Worm (Caenorhabditis elegans) whole organism, young adult: ENCODE measurements around the gene B0212.3.

Experiments used
- B0019.2 ChIP-seq: fragments of 200-800 bp; sonication (Bioruptor generic); conservative IDR thresholded peaks from 2 replicates; pipeline ENCODE4 v1.3.6; 2022; ENCODE audit warnings: missing genetic modification reagents, missing genetic modification characterization, missing compliant biosample characterization
- B0035.1 ChIP-seq: sonication (generic microtip); optimal IDR thresholded peaks from 2 replicates; lab custom pipeline; 2016; ENCODE audit warnings: missing genetic modification characterization, mild to moderate bottlenecking, missing compliant biosample characterization, missing genotype, missing genetic modification reagents
- B0336.3 ChIP-seq: fragments of 200-800 bp; sonication (Bioruptor generic); IDR thresholded peaks from 2 replicates; pipeline ENCODE4 v1.3.6; 2022; ENCODE audit warnings: missing genetic modification characterization, missing compliant biosample characterization
- F10E7.11 ChIP-seq: sonication (generic microtip); optimal IDR thresholded peaks from 2 replicates; lab custom pipeline; 2017; ENCODE audit warnings: mild to moderate bottlenecking, missing genetic modification characterization, moderate library complexity, missing compliant biosample characterization
- F22D6.2 ChIP-seq: sonication (generic microtip); optimal IDR thresholded peaks from 2 replicates; lab custom pipeline; 2016; ENCODE audit warnings: mild to moderate bottlenecking, missing genetic modification characterization, missing compliant biosample characterization
- F37B4.10 ChIP-seq: fragments of 200-800 bp; sonication (Bioruptor generic); IDR thresholded peaks from 2 replicates; pipeline ENCODE4 v1.3.6; 2022; ENCODE audit warnings: missing genetic modification characterization, missing compliant biosample characterization
- F49E8.2 ChIP-seq: sonication (generic microtip); optimal IDR thresholded peaks from 3 replicates; lab custom pipeline; 2017; ENCODE audit warnings: missing genetic modification characterization, mild to moderate bottlenecking, missing compliant biosample characterization, antibody characterized with exemption, moderate library complexity; ENCODE audit not compliant: insufficient read depth
- F52B5.7 ChIP-seq: sonication (generic microtip); optimal IDR thresholded peaks from 2 replicates; lab custom pipeline; 2016; ENCODE audit warnings: mild to moderate bottlenecking, missing genetic modification characterization, missing compliant biosample characterization
- F57A8.1 ChIP-seq: fragments of 200-800 bp; sonication (Bioruptor generic); optimal IDR thresholded peaks from 2 replicates; lab custom pipeline; 2018; ENCODE audit warnings: mild to moderate bottlenecking, missing genetic modification characterization, moderate library complexity, missing compliant biosample characterization
- F57C9.4 ChIP-seq: sonication (generic microtip); optimal IDR thresholded peaks from 2 replicates; lab custom pipeline; 2017; ENCODE audit warnings: mild to moderate bottlenecking, missing genetic modification characterization, missing compliant biosample characterization
- Y53F4B.3 ChIP-seq: fragments of 200-800 bp; sonication (Bioruptor generic); IDR thresholded peaks from 2 replicates; pipeline ENCODE4 v1.3.6; 2022; ENCODE audit warnings: missing genetic modification reagents, missing genetic modification characterization, missing compliant biosample characterization
- Y53G8AR.9 ChIP-seq: fragments of 200-800 bp; sonication (Bioruptor generic); conservative IDR thresholded peaks from 2 replicates; pipeline ENCODE4 v1.3.6; 2022; ENCODE audit warnings: missing genetic modification reagents, missing genetic modification characterization, missing compliant biosample characterization
- Y79H2A.3 ChIP-seq: fragments of 200-800 bp; sonication (Bioruptor generic); conservative IDR thresholded peaks from 2 replicates; pipeline ENCODE4 v1.3.6; 2022; ENCODE audit warnings: missing genetic modification reagents, missing genetic modification characterization, missing compliant biosample characterization
- Y95B8A.8 ChIP-seq: fragments of 200-800 bp; sonication (Bioruptor generic); IDR thresholded peaks from 2 replicates; pipeline ENCODE4 v1.3.6; 2022; ENCODE audit warnings: missing genetic modification reagents, missing genetic modification characterization, missing compliant biosample characterization
- attf-3 ChIP-seq: fragments of 200-800 bp; sonication (Bioruptor generic); conservative IDR thresholded peaks from 2 replicates; pipeline ENCODE4 v1.3.6; 2022; ENCODE audit warnings: missing genetic modification reagents, missing genetic modification characterization, missing compliant biosample characterization
- bed-2 ChIP-seq: fragments of 200-800 bp; sonication (Bioruptor generic); IDR thresholded peaks from 2 replicates; pipeline ENCODE4 v1.3.6; 2022; ENCODE audit warnings: missing genetic modification reagents, missing genetic modification characterization, missing compliant biosample characterization
- ccch-3 ChIP-seq: fragments of 200-800 bp; sonication (Bioruptor generic); optimal IDR thresholded peaks from 2 replicates; lab custom pipeline; 2018; ENCODE audit warnings: mild to moderate bottlenecking, missing genetic modification characterization, missing compliant biosample characterization
- cebp-2 ChIP-seq: fragments of 200-800 bp; sonication (Bioruptor generic); IDR thresholded peaks from 2 replicates; pipeline ENCODE4 v1.3.6; 2022; ENCODE audit warnings: missing genetic modification characterization, missing compliant biosample characterization
- ceh-40 ChIP-seq: fragments of 200-800 bp; sonication (Bioruptor generic); IDR thresholded peaks from 2 replicates; pipeline ENCODE4 v1.3.6; 2022; ENCODE audit warnings: missing genetic modification characterization, missing compliant biosample characterization
- ceh-58 ChIP-seq: fragments of 200-800 bp; sonication (Bioruptor generic); IDR thresholded peaks from 2 replicates; pipeline ENCODE4 v1.3.6; 2022; ENCODE audit warnings: missing genetic modification characterization, missing compliant biosample characterization
- ceh-79 ChIP-seq: sonication (generic microtip); optimal IDR thresholded peaks from 2 replicates; lab custom pipeline; 2017; ENCODE audit warnings: mild to moderate bottlenecking, missing genetic modification characterization, missing compliant biosample characterization
- him-1 ChIP-seq: sonication (generic microtip); optimal IDR thresholded peaks from 2 replicates; lab custom pipeline; 2016; ENCODE audit warnings: missing genotype, missing genetic modification reagents, missing genetic modification characterization, missing compliant biosample characterization
- hlh-12 ChIP-seq: sonication (generic microtip); optimal IDR thresholded peaks from 2 replicates; lab custom pipeline; 2016; ENCODE audit warnings: missing genetic modification characterization, missing compliant biosample characterization
- hmg-1.2 ChIP-seq: fragments of 200-800 bp; sonication (Bioruptor generic); IDR thresholded peaks from 2 replicates; pipeline ENCODE4 v1.3.6; 2022; ENCODE audit warnings: missing genetic modification reagents, missing genetic modification characterization, missing compliant biosample characterization
- let-526 ChIP-seq: fragments of 200-800 bp; sonication (Bioruptor generic); IDR thresholded peaks from 2 replicates; pipeline ENCODE4 v1.3.6; 2022; ENCODE audit warnings: missing genetic modification reagents, missing genetic modification characterization, missing compliant biosample characterization
- let-607 ChIP-seq, 2 experiments: fragments of 200-800 bp in 1 of 2; sonication (Bioruptor generic) in 1 of 2; sonication (generic microtip) in 1 of 2; optimal IDR thresholded peaks; 2 replicates each; lab custom pipeline; 2016 to 2018; ENCODE audit warnings: mild to moderate bottlenecking in 2 of 2, missing compliant biosample characterization in 2 of 2, missing genetic modification characterization in 2 of 2, moderate library complexity in 2 of 2, missing genotype in 1 of 2
- lin-35 ChIP-seq, 3 experiments: fragments of 150-350 bp in 2 of 3; sonication (generic microtip) in 1 of 3; optimal IDR thresholded peaks; 2 replicates each; lab custom pipeline; 2014 to 2018; ENCODE audit warnings: missing biosample characterization in 3 of 3, missing genetic modification characterization in 3 of 3, missing genetic modification reagents in 3 of 3
- lin-40 ChIP-seq: sonication (generic microtip); optimal IDR thresholded peaks from 2 replicates; lab custom pipeline; 2016; ENCODE audit warnings: missing genetic modification characterization, mild to moderate bottlenecking, missing compliant biosample characterization, missing genotype, missing genetic modification reagents
- lsl-1 ChIP-seq: fragments of 200-800 bp; sonication (Bioruptor generic); optimal IDR thresholded peaks from 2 replicates; lab custom pipeline; 2018; ENCODE audit warnings: mild to moderate bottlenecking, missing genetic modification characterization, moderate library complexity, missing compliant biosample characterization
- lsy-27 ChIP-seq: sonication (generic microtip); optimal IDR thresholded peaks from 2 replicates; lab custom pipeline; 2017; ENCODE audit warnings: missing genetic modification characterization, mild to moderate bottlenecking, missing compliant biosample characterization, antibody characterized with exemption, missing genotype, borderline replicate concordance; ENCODE audit not compliant: insufficient read depth
- madf-3 ChIP-seq: fragments of 200-800 bp; sonication (Bioruptor generic); IDR thresholded peaks from 2 replicates; pipeline ENCODE4 v1.3.6; 2022; ENCODE audit warnings: missing genetic modification reagents, missing genetic modification characterization, missing compliant biosample characterization
- madf-6 ChIP-seq: fragments of 200-800 bp; sonication (Bioruptor generic); IDR thresholded peaks from 2 replicates; pipeline ENCODE4 v1.3.6; 2022; ENCODE audit warnings: missing genetic modification reagents, missing genetic modification characterization, missing compliant biosample characterization
- mcd-1 ChIP-seq: fragments of 200-800 bp; sonication (Bioruptor generic); IDR thresholded peaks from 2 replicates; pipeline ENCODE4 v1.3.6; 2022; ENCODE audit warnings: missing genetic modification reagents, missing genetic modification characterization, missing compliant biosample characterization
- nfya-1 ChIP-seq: sonication (generic microtip); optimal IDR thresholded peaks from 2 replicates; lab custom pipeline; 2017; ENCODE audit warnings: antibody characterized with exemption, missing compliant biosample characterization, missing genetic modification characterization, borderline replicate concordance; ENCODE audit not compliant: insufficient read depth
- nfya-2 ChIP-seq: fragments of 200-800 bp; sonication (Bioruptor generic); IDR thresholded peaks from 2 replicates; pipeline ENCODE4 v1.3.6; 2022; ENCODE audit warnings: missing genetic modification reagents, missing genetic modification characterization, missing compliant biosample characterization
- nfyb-1 ChIP-seq: fragments of 200-800 bp; sonication (Bioruptor generic); IDR thresholded peaks from 2 replicates; pipeline ENCODE4 v1.3.6; 2022; ENCODE audit warnings: missing genetic modification reagents, missing genetic modification characterization, missing compliant biosample characterization
- nhr-179 ChIP-seq: sonication (generic microtip); optimal IDR thresholded peaks from 2 replicates; lab custom pipeline; 2016; ENCODE audit warnings: mild to moderate bottlenecking, missing genetic modification characterization, missing compliant biosample characterization
- nhr-27 ChIP-seq: fragments of 200-800 bp; sonication (Bioruptor generic); optimal IDR thresholded peaks from 2 replicates; lab custom pipeline; 2018; ENCODE audit warnings: mild to moderate bottlenecking, missing genetic modification characterization, moderate library complexity, missing compliant biosample characterization
- pbrm-1 ChIP-seq: fragments of 200-800 bp; sonication (Bioruptor generic); IDR thresholded peaks from 2 replicates; pipeline ENCODE4 v1.3.6; 2022; ENCODE audit warnings: missing genetic modification reagents, missing genetic modification characterization, missing compliant biosample characterization
- repo-1 ChIP-seq: sonication (generic microtip); optimal IDR thresholded peaks from 2 replicates; lab custom pipeline; 2017; ENCODE audit warnings: mild to moderate bottlenecking, missing genetic modification characterization, missing compliant biosample characterization
- sea-2 ChIP-seq: fragments of 200-800 bp; sonication (Bioruptor generic); IDR thresholded peaks from 2 replicates; pipeline ENCODE4 v1.3.6; 2022; ENCODE audit warnings: missing genetic modification characterization, missing compliant biosample characterization
- snpc-4 ChIP-seq, 5 experiments: fragments of 150-350 bp in 1 of 5; sonication (generic microtip) in 4 of 5; optimal IDR thresholded peaks; 2 replicates each; lab custom pipeline; 2014 to 2018; ENCODE audit warnings: missing genetic modification characterization in 5 of 5, missing biosample characterization in 3 of 5, antibody characterized with exemption in 2 of 5, mild to moderate bottlenecking in 2 of 5, missing compliant biosample characterization in 2 of 5, missing genotype in 2 of 5, moderate library complexity in 2 of 5, missing genetic modification reagents in 1 of 5
- tbx-9 ChIP-seq: sonication (generic microtip); optimal IDR thresholded peaks from 2 replicates; lab custom pipeline; 2016; ENCODE audit warnings: borderline replicate concordance, missing genetic modification characterization, inconsistent platforms, missing compliant biosample characterization
- zfh-2 ChIP-seq: fragments of 200-800 bp; sonication (Bioruptor generic); conservative IDR thresholded peaks from 2 replicates; pipeline ENCODE4 v1.3.6; 2022; ENCODE audit warnings: missing genetic modification reagents, missing genetic modification characterization, missing compliant biosample characterization
- ztf-18 ChIP-seq: sonication (generic microtip); optimal IDR thresholded peaks from 2 replicates; lab custom pipeline; 2016; ENCODE audit warnings: missing genotype, mild to moderate bottlenecking, missing genetic modification characterization, missing compliant biosample characterization
- ztf-3 ChIP-seq: fragments of 200-800 bp; sonication (Bioruptor generic); optimal IDR thresholded peaks from 2 replicates; lab custom pipeline; 2018; ENCODE audit warnings: mild to moderate bottlenecking, missing genetic modification characterization, missing compliant biosample characterization

Gene B0212.3

ce11 chrIV:3551777-3552462 lies 11.9 kb downstream of the B0212.3 start (continued):
- TF ChIP-seq nfya-2 (GFP tag; lab: Robert Waterston, UW) (no peak), nhr-179 (tag; lab: Kevin White, UChicago) (no peak), nhr-27 (tag; lab: Kevin White, UChicago) (no peak), F10E7.11 (tag; lab: Kevin White, UChicago) (no peak), lsy-27 (no peak), F49E8.2 (no peak), Y79H2A.3 (GFP tag; lab: Robert Waterston, UW) (no peak), snpc-4 (GFP tag; optimal IDR thresholded peaks at IDR 0.05; lab: Kevin White, UChicago) (peak; percentile 78), snpc-4 (tag; optimal IDR thresholded peaks at IDR 0.05; lab: Kevin White, UChicago) (peak in 3 of 4 experiments; percentile 61 to 94 (median 87)), lin-40 (tag; lab: Kevin White, UChicago) (no peak), Y53F4B.3 (GFP tag; lab: Robert Waterston, UW) (no peak), let-526 (no peak), bed-2 (GFP tag; lab: Robert Waterston, UW) (no peak), zfh-2 (GFP tag; lab: Robert Waterston, UW) (peak; percentile 69), hlh-12 (tag; lab: Kevin White, UChicago) (peak; percentile 0), ceh-79 (tag; lab: Kevin White, UChicago) (peak; percentile 0), F57C9.4 (tag; lab: Kevin White, UChicago) (no peak), ccch-3 (GFP tag; lab: Kevin White, UChicago) (no peak), repo-1 (tag; lab: Kevin White, UChicago) (no peak), B0019.2 (no peak), Y53G8AR.9 (GFP tag; lab: Robert Waterston, UW) (peak; percentile 58; the same call in 1 of the 2 replicates), madf-6 (GFP tag; lab: Robert Waterston, UW) (0 out of 2 replicates have a peak, but pooled peaks have one; percentile 47), attf-3 (GFP tag; lab: Robert Waterston, UW) (no peak), F57A8.1 (GFP tag; lab: Kevin White, UChicago) (no peak), nfyb-1 (GFP tag; lab: Robert Waterston, UW) (peak; percentile 82), F37B4.10 (GFP tag; lab: Robert Waterston, UW) (no peak), let-607 (tag; optimal IDR thresholded peaks at IDR 0.05; lab: Kevin White, UChicago) (peak in 1 of 2 experiments; percentile 25), ceh-58 (GFP tag; lab: Robert Waterston, UW) (no peak), ceh-40 (GFP tag; lab: Robert Waterston, UW) (no peak), sea-2 (GFP tag; lab: Robert Waterston, UW) (no peak), madf-3 (GFP tag; lab: Robert Waterston, UW) (no peak), mcd-1 (GFP tag; lab: Robert Waterston, UW) (peak; percentile 74), B0336.3 (GFP tag; lab: Robert Waterston, UW) (no peak), F52B5.7 (tag; lab: Kevin White, UChicago) (peak; percentile 52), hmg-1.2 (GFP tag; lab: Robert Waterston, UW) (peak; percentile 73), tbx-9 (tag; lab: Kevin White, UChicago) (no peak), ztf-18 (tag; lab: Kevin White, UChicago) (peak; percentile 51), B0035.1 (no peak), lsl-1 (GFP tag; lab: Kevin White, UChicago) (peak; percentile 31), nfya-1 (tag; lab: Kevin White, UChicago) (no peak), ztf-3 (GFP tag; lab: Kevin White, UChicago) (no peak), cebp-2 (no peak), lin-35 (GFP tag; optimal IDR thresholded peaks at IDR 0.05; lab: Kevin White, UChicago) (no peak), F22D6.2 (tag; lab: Kevin White, UChicago) (no peak), pbrm-1 (GFP tag; lab: Robert Waterston, UW) (0 out of 2 replicates have a peak, but pooled peaks have one; percentile 25), Y95B8A.8 (no peak), him-1 (tag; lab: Kevin White, UChicago) (peak; percentile 70)
